Fruit fly (Drosophila melanogaster) whole organism, embryonic: ENCODE data around the gene RpS25.

Experiments
- Blimp-1 ChIP-seq: fragments of 200-800 bp; sonication (Bioruptor generic); optimal IDR thresholded peaks from 3 replicates; lab custom pipeline; 2018; ENCODE audit warnings: missing biosample characterization, missing genetic modification characterization, mild to moderate bottlenecking, moderate library complexity, missing genetic modification reagents
- CG12659 ChIP-seq: fragments of 200-800 bp; sonication (Bioruptor generic); optimal IDR thresholded peaks from 3 replicates; lab custom pipeline; 2017; ENCODE audit warnings: mild to moderate bottlenecking, missing biosample characterization, missing genetic modification reagents, missing genetic modification characterization
- CG17359 ChIP-seq: fragments of 200-800 bp; sonication (Bioruptor generic); optimal IDR thresholded peaks from 3 replicates; lab custom pipeline; 2018; ENCODE audit warnings: missing biosample characterization, mild to moderate bottlenecking, missing genetic modification characterization, moderate library complexity
- CG31441 ChIP-seq: fragments of 200-800 bp; sonication (Bioruptor generic); IDR thresholded peaks from 2 replicates; pipeline ENCODE4 v1.3.6; 2022; ENCODE audit warnings: missing biosample characterization, missing genetic modification characterization
- Mes4 ChIP-seq: fragments of 200-800 bp; sonication (Bioruptor generic); optimal IDR thresholded peaks from 2 replicates; lab custom pipeline; 2016; ENCODE audit warnings: missing biosample characterization, missing genetic modification characterization
- Nf-YC ChIP-seq: fragments of 200-800 bp; optimal IDR thresholded peaks from 3 replicates; lab custom pipeline; 2019; ENCODE audit warnings: missing biosample characterization, mild to moderate bottlenecking, missing genetic modification characterization, moderate library complexity
- bigmax ChIP-seq: fragments of 200-800 bp; sonication (Bioruptor generic); optimal IDR thresholded peaks from 2 replicates; lab custom pipeline; 2018; ENCODE audit warnings: missing biosample characterization, mild to moderate bottlenecking, missing genetic modification characterization
- eyg ChIP-seq: fragments of 200-800 bp; sonication (Bioruptor generic); optimal IDR thresholded peaks from 3 replicates; lab custom pipeline; 2016; ENCODE audit warnings: missing biosample characterization, missing genetic modification characterization
- lbe ChIP-seq: fragments of 200-800 bp; sonication (Bioruptor generic); optimal IDR thresholded peaks from 2 replicates; lab custom pipeline; 2016; ENCODE audit warnings: missing biosample characterization, mild to moderate bottlenecking, missing genetic modification characterization
- shn ChIP-seq: fragments of 200-800 bp; sonication (Bioruptor generic); optimal IDR thresholded peaks from 3 replicates; lab custom pipeline; 2016; ENCODE audit warnings: missing biosample characterization, missing genetic modification characterization

DNA sequence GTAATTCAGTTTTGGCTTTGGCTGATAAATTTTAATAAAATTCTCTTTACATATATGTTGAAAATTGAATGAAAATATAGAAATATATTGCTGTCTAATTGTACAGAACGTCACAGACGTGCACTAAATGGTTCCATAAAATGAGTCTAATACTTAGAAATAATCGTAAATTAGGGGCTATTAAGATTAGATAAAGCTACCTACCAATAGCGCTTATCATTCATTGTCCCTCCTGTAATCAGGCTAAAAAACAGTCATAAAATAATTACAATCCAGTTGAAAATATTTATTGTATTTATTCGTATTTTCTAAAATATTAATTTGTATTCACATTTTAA lies 42.9 kb downstream of the RpS25 start:
- no peak for TF ChIP-seq shn (GFP tag; lab: Kevin White, UChicago)
- TF ChIP-seq bigmax (GFP tag; lab: Kevin White, UChicago), result no peak
- TF ChIP-seq Nf-YC (tag; lab: Kevin White, UChicago), result no peak
- no peak for TF ChIP-seq Mes4
- TF ChIP-seq lbe (GFP tag; lab: Kevin White, UChicago), result no peak
- no peak for TF ChIP-seq eyg (GFP tag; lab: Kevin White, UChicago)
- TF ChIP-seq CG31441, result no peak
- no peak for TF ChIP-seq Blimp-1 (GFP tag; lab: Kevin White, UChicago)
- TF ChIP-seq CG17359 (tag; lab: Kevin White, UChicago), result no peak
- no peak for TF ChIP-seq CG12659 (GFP tag; lab: Kevin White, UChicago)
